Fruit fly (Drosophila melanogaster) whole organism, embryonic: ENCODE results near the gene CG17108.

Experiments
- Aef1 ChIP-seq: fragments of 200-800 bp; sonication (Bioruptor generic); IDR thresholded peaks from 3 replicates; pipeline ENCODE4 v1.3.6; 2022; ENCODE audit warnings: missing biosample characterization, missing genetic modification characterization
- CG10959 ChIP-seq: fragments of 200-800 bp; sonication (Bioruptor generic); IDR thresholded peaks from 2 replicates; pipeline ENCODE4 v1.3.6; 2022; ENCODE audit warnings: missing biosample characterization, missing genetic modification characterization
- CG11085 ChIP-seq: fragments of 200-800 bp; sonication (Bioruptor generic); IDR thresholded peaks from 2 replicates; pipeline ENCODE4 v1.3.6; 2022; ENCODE audit warnings: missing biosample characterization, missing genetic modification characterization
- CG11247 ChIP-seq: fragments of 200-800 bp; sonication (Bioruptor generic); IDR thresholded peaks from 2 replicates; pipeline ENCODE4 v1.3.6; 2022; ENCODE audit warnings: missing biosample characterization, missing genetic modification characterization
- CG11504 ChIP-seq: fragments of 200-800 bp; sonication (Bioruptor generic); optimal IDR thresholded peaks from 3 replicates; lab custom pipeline; 2019; ENCODE audit warnings: missing biosample characterization, mild to moderate bottlenecking, missing genetic modification characterization, moderate library complexity
- CG13894 ChIP-seq: fragments of 200-800 bp; sonication (Bioruptor generic); optimal IDR thresholded peaks from 3 replicates; lab custom pipeline; 2018; ENCODE audit warnings: missing biosample characterization, mild to moderate bottlenecking, missing genetic modification characterization, moderate library complexity
- CG15269 ChIP-seq: fragments of 200-800 bp; sonication (Bioruptor generic); optimal IDR thresholded peaks from 2 replicates; lab custom pipeline; 2018; ENCODE audit warnings: missing biosample characterization, mild to moderate bottlenecking, missing genetic modification characterization, moderate library complexity
- CG2116 ChIP-seq: fragments of 200-800 bp; sonication (Bioruptor generic); optimal IDR thresholded peaks from 3 replicates; lab custom pipeline; 2018; ENCODE audit warnings: missing biosample characterization, mild to moderate bottlenecking, missing genetic modification characterization
- CG2129 ChIP-seq: fragments of 200-800 bp; sonication (Bioruptor generic); IDR thresholded peaks from 2 replicates; pipeline ENCODE4 v1.3.6; 2022; ENCODE audit warnings: missing biosample characterization, missing genetic modification characterization; ENCODE audit not compliant: partially characterized antibody
- CG2678 ChIP-seq: fragments of 200-800 bp; sonication (Bioruptor generic); optimal IDR thresholded peaks from 3 replicates; lab custom pipeline; 2019; ENCODE audit warnings: missing biosample characterization, mild to moderate bottlenecking, missing genetic modification characterization, moderate library complexity
- CG32532 ChIP-seq: fragments of 200-800 bp; sonication (Bioruptor generic); IDR thresholded peaks from 2 replicates; pipeline ENCODE4 v1.3.6; 2022; ENCODE audit warnings: missing biosample characterization, missing genetic modification characterization
- CG34224 ChIP-seq: fragments of 200-800 bp; sonication (Bioruptor generic); IDR thresholded peaks from 3 replicates; pipeline ENCODE4 v1.3.6; 2022; ENCODE audit warnings: missing biosample characterization, missing genetic modification characterization; ENCODE audit not compliant: partially characterized antibody
- CG34422 ChIP-seq: fragments of 200-800 bp; sonication (Bioruptor generic); IDR thresholded peaks from 3 replicates; pipeline ENCODE4 v1.3.6; 2022; ENCODE audit warnings: missing biosample characterization, missing genetic modification characterization
- CG4360 ChIP-seq: fragments of 200-800 bp; sonication (Bioruptor generic); IDR thresholded peaks from 2 replicates; pipeline ENCODE4 v1.3.6; 2022; ENCODE audit warnings: missing biosample characterization, missing genetic modification characterization
- CG4707 ChIP-seq: fragments of 200-800 bp; sonication (Bioruptor generic); optimal IDR thresholded peaks from 2 replicates; lab custom pipeline; 2018; ENCODE audit warnings: missing biosample characterization, mild to moderate bottlenecking, missing genetic modification characterization, moderate library complexity
- CG6654 ChIP-seq: fragments of 200-800 bp; sonication (Bioruptor generic); optimal IDR thresholded peaks from 2 replicates; lab custom pipeline; 2017; ENCODE audit warnings: missing biosample characterization, mild to moderate bottlenecking, missing genetic modification characterization
- CG7556 ChIP-seq: fragments of 200-800 bp; sonication (Bioruptor generic); optimal IDR thresholded peaks from 2 replicates; lab custom pipeline; 2017; ENCODE audit warnings: missing biosample characterization, mild to moderate bottlenecking, missing genetic modification characterization
- CG9609 ChIP-seq: fragments of 200-800 bp; sonication (Bioruptor generic); optimal IDR thresholded peaks from 3 replicates; lab custom pipeline; 2016; ENCODE audit warnings: missing biosample characterization, missing genetic modification characterization
- Deaf1 ChIP-seq: fragments of 200-800 bp; optimal IDR thresholded peaks from 3 replicates; lab custom pipeline; 2019; ENCODE audit warnings: missing biosample characterization, mild to moderate bottlenecking, missing genetic modification characterization, moderate library complexity
- HLH3B ChIP-seq: fragments of 200-800 bp; sonication (Bioruptor generic); IDR thresholded peaks from 2 replicates; pipeline ENCODE4 v1.3.6; 2022; ENCODE audit warnings: missing biosample characterization, missing genetic modification characterization
- Hr51 ChIP-seq, 2 experiments: fragments of 200-800 bp; sonication (Bioruptor generic); optimal IDR thresholded peaks; 2 replicates in 1 of 2; 3 replicates in 1 of 2; lab custom pipeline; 2016 to 2018; ENCODE audit warnings: missing biosample characterization in 2 of 2, missing genetic modification characterization in 2 of 2, mild to moderate bottlenecking in 1 of 2, moderate library complexity in 1 of 2
- Lim3 ChIP-seq: fragments of 200-800 bp; sonication (Bioruptor generic); IDR thresholded peaks from 2 replicates; pipeline ENCODE4 v1.3.6; 2022; ENCODE audit warnings: missing biosample characterization, missing genetic modification characterization
- Myb ChIP-seq: fragments of 200-800 bp; sonication (Bioruptor generic); optimal IDR thresholded peaks from 2 replicates; lab custom pipeline; 2016; ENCODE audit warnings: missing biosample characterization, missing genetic modification characterization
- NC2β ChIP-seq: fragments of 200-800 bp; sonication (Bioruptor generic); optimal IDR thresholded peaks from 2 replicates; lab custom pipeline; 2016; ENCODE audit warnings: missing biosample characterization, missing genetic modification characterization
- NK7.1 ChIP-seq: fragments of 200-800 bp; sonication (Bioruptor generic); optimal IDR thresholded peaks from 3 replicates; lab custom pipeline; 2016; ENCODE audit warnings: missing biosample characterization, missing genetic modification characterization
- Nf-YA ChIP-seq: fragments of 200-800 bp; sonication (Bioruptor generic); IDR thresholded peaks from 2 replicates; pipeline ENCODE4 v1.3.6; 2022; ENCODE audit warnings: missing biosample characterization, missing genetic modification characterization
- Oaz ChIP-seq: fragments of 200-800 bp; sonication (Bioruptor generic); IDR thresholded peaks from 2 replicates; pipeline ENCODE4 v1.3.6; 2022; ENCODE audit warnings: missing biosample characterization, missing genetic modification characterization
- Stat92E ChIP-seq, 3 experiments: fragments of >200 bp in 2 of 3; fragments of 200-800 bp in 1 of 3; sonication (Bioruptor generic) in 1 of 3; optimal IDR thresholded peaks; 2 replicates each; lab custom pipeline; 2017 to 2019; ENCODE audit warnings: missing biosample characterization in 3 of 3, missing genetic modification characterization in 3 of 3, mild to moderate bottlenecking in 1 of 3, moderate library complexity in 1 of 3
- Tbp ChIP-seq: fragments of >200 bp; optimal IDR thresholded peaks from 2 replicates; lab custom pipeline; 2018; ENCODE audit warnings: missing biosample characterization, missing genetic modification characterization
- Xrp1 ChIP-seq: fragments of 200-800 bp; sonication (Bioruptor generic); IDR thresholded peaks from 2 replicates; pipeline ENCODE4 v1.3.6; 2022; ENCODE audit warnings: missing biosample characterization, missing genetic modification characterization
- amos ChIP-seq: fragments of 200-800 bp; sonication (Bioruptor generic); IDR thresholded peaks from 2 replicates; pipeline ENCODE4 v1.3.6; 2022; ENCODE audit warnings: missing biosample characterization, missing genetic modification characterization; ENCODE audit not compliant: partially characterized antibody
- bigmax ChIP-seq: fragments of 200-800 bp; sonication (Bioruptor generic); optimal IDR thresholded peaks from 2 replicates; lab custom pipeline; 2018; ENCODE audit warnings: missing biosample characterization, mild to moderate bottlenecking, missing genetic modification characterization
- hb ChIP-seq: fragments of 200-800 bp; sonication (Bioruptor generic); IDR thresholded peaks from 3 replicates; pipeline ENCODE4 v1.3.6; 2022; ENCODE audit warnings: missing biosample characterization, missing genetic modification characterization; ENCODE audit not compliant: partially characterized antibody
- her ChIP-seq: fragments of 200-800 bp; sonication (Bioruptor generic); optimal IDR thresholded peaks from 2 replicates; lab custom pipeline; 2016; ENCODE audit warnings: missing biosample characterization, missing genetic modification characterization
- ind ChIP-seq: fragments of 200-800 bp; sonication (Bioruptor generic); optimal IDR thresholded peaks from 3 replicates; lab custom pipeline; 2016; ENCODE audit warnings: missing biosample characterization, missing genetic modification characterization
- insv ChIP-seq, 2 experiments: fragments of 200-800 bp; sonication (Bioruptor generic); optimal IDR thresholded peaks; 3 replicates each; lab custom pipeline; 2016 to 2018; ENCODE audit warnings: missing biosample characterization in 2 of 2, missing genetic modification characterization in 2 of 2
- jing ChIP-seq: fragments of 200-800 bp; sonication (Bioruptor generic); optimal IDR thresholded peaks from 2 replicates; lab custom pipeline; 2018; ENCODE audit warnings: missing biosample characterization, mild to moderate bottlenecking, missing genetic modification characterization
- jumu ChIP-seq: fragments of 200-800 bp; sonication (Bioruptor generic); optimal IDR thresholded peaks from 3 replicates; lab custom pipeline; 2016; ENCODE audit warnings: missing biosample characterization, missing genetic modification characterization
- kah ChIP-seq: fragments of 200-800 bp; sonication (Bioruptor generic); optimal IDR thresholded peaks from 2 replicates; lab custom pipeline; 2018; ENCODE audit warnings: missing biosample characterization, mild to moderate bottlenecking, missing genetic modification characterization
- kay ChIP-seq: fragments of 200-800 bp; sonication (Bioruptor generic); optimal IDR thresholded peaks from 2 replicates; lab custom pipeline; 2016; ENCODE audit warnings: missing biosample characterization, missing genetic modification characterization
- klu ChIP-seq: fragments of 200-800 bp; sonication (Bioruptor generic); IDR thresholded peaks from 2 replicates; pipeline ENCODE4 v1.3.6; 2022; ENCODE audit warnings: missing biosample characterization, missing genetic modification characterization
- mld ChIP-seq: fragments of 200-800 bp; sonication (Bioruptor generic); IDR thresholded peaks from 3 replicates; pipeline ENCODE4 v1.3.6; 2022; ENCODE audit warnings: missing biosample characterization, missing genetic modification characterization; ENCODE audit not compliant: partially characterized antibody
- otp ChIP-seq: fragments of 200-800 bp; sonication (Bioruptor generic); IDR thresholded peaks from 3 replicates; pipeline ENCODE4, ENCODE4 v1.3.6; 2022; ENCODE audit warnings: missing biosample characterization, missing genetic modification characterization
- pb ChIP-seq: fragments of 200-800 bp; sonication (Bioruptor generic); optimal IDR thresholded peaks from 3 replicates; lab custom pipeline; 2016; ENCODE audit warnings: missing biosample characterization, missing genetic modification characterization
- ranshi ChIP-seq: fragments of 200-800 bp; sonication (Bioruptor generic); IDR thresholded peaks from 2 replicates; pipeline ENCODE4 v1.3.6; 2022; ENCODE audit warnings: missing biosample characterization, missing genetic modification characterization
- sim ChIP-seq: fragments of 200-800 bp; sonication (Bioruptor generic); IDR thresholded peaks from 2 replicates; pipeline ENCODE4 v1.3.6; 2022; ENCODE audit warnings: missing biosample characterization, missing genetic modification characterization
- sisA ChIP-seq: fragments of 200-800 bp; sonication (Bioruptor generic); IDR thresholded peaks from 2 replicates; pipeline ENCODE4 v1.3.6; 2022; ENCODE audit warnings: missing biosample characterization, missing genetic modification characterization
- sqz ChIP-seq: fragments of 200-800 bp; sonication (Bioruptor generic); optimal IDR thresholded peaks from 3 replicates; lab custom pipeline; 2018; ENCODE audit warnings: missing biosample characterization, mild to moderate bottlenecking, missing genetic modification characterization
- stc ChIP-seq: fragments of 200-800 bp; sonication (Bioruptor generic); IDR thresholded peaks from 2 replicates; pipeline ENCODE4 v1.3.6; 2022; ENCODE audit warnings: missing biosample characterization, missing genetic modification characterization
- wdn ChIP-seq: fragments of 200-800 bp; sonication (Bioruptor generic); IDR thresholded peaks from 2 replicates; pipeline ENCODE4 v1.3.6; 2022; ENCODE audit warnings: missing biosample characterization, missing genetic modification characterization

CG17108 gene

dm6 chr2L:10661490-10662240, 32.2 kb downstream of the CG17108 start, which contains the start of gene CG31871 (continued):
- TF ChIP-seq kah (GFP tag; lab: Kevin White, UChicago) (peak; percentile 9), CG4707 (GFP tag; lab: Kevin White, UChicago) (no peak), Stat92E (GFP tag; optimal IDR thresholded peaks at IDR 0.05; lab: Kevin White, UChicago) (no peak), kay (GFP tag; lab: Kevin White, UChicago) (no peak), Lim3 (GFP tag; lab: Robert Waterston, UW) (no peak), ranshi (peak; percentile 63), jing (GFP tag; lab: Kevin White, UChicago) (peak; percentile 15), hb (GFP tag; lab: Robert Waterston, UW) (no peak), CG2129 (GFP tag; lab: Robert Waterston, UW) (no peak), Oaz (GFP tag; lab: Robert Waterston, UW) (peak; percentile 40; the same call in 1 of the 2 replicates), wdn (peak; percentile 17; the same call in 1 of the 2 replicates), her (no peak), CG2678 (peak; percentile 88), Nf-YA (GFP tag; lab: Robert Waterston, UW) (peak; percentile 23; the same call in 1 of the 2 replicates), Aef1 (peak; percentile 44; the same call in 1 of the 3 replicates), NC2β (no peak), Deaf1 (tag; lab: Kevin White, UChicago) (peak; percentile 60), mld (GFP tag; lab: Robert Waterston, UW) (no peak), CG7556 (GFP tag; lab: Kevin White, UChicago) (peak; percentile 81), amos (GFP tag; lab: Robert Waterston, UW) (no peak), klu (GFP tag; lab: Robert Waterston, UW) (peak; percentile 92), CG11085 (GFP tag; lab: Robert Waterston, UW) (no peak), NK7.1 (GFP tag; lab: Kevin White, UChicago) (no peak), pb (GFP tag; lab: Kevin White, UChicago) (no peak), CG10959 (GFP tag; lab: Robert Waterston, UW) (no peak), stc (GFP tag; lab: Robert Waterston, UW) (peak; percentile 77), sisA (peak; percentile 55), Tbp (GFP tag; lab: Kevin White, UChicago) (no peak), CG6654 (GFP tag; lab: Kevin White, UChicago) (peak; percentile 17), ind (GFP tag; lab: Kevin White, UChicago) (peak; percentile 48), CG34422 (peak; percentile 70; the same call in 2 of the 3 replicates), CG11247 (GFP tag; lab: Robert Waterston, UW) (no peak), CG4360 (GFP tag; lab: Robert Waterston, UW) (no peak), bigmax (no peak), sqz (GFP tag; lab: Kevin White, UChicago) (peak; percentile 61), HLH3B (peak; percentile 73), Hr51 (GFP tag; optimal IDR thresholded peaks at IDR 0.05; lab: Kevin White, UChicago) (peak in 1 of 2 experiments; percentile 91), CG32532 (GFP tag; lab: Robert Waterston, UW) (peak; percentile 69), otp (GFP tag; lab: Robert Waterston, UW) (no peak), Xrp1 (peak; percentile 77), CG9609 (GFP tag; lab: Kevin White, UChicago) (no peak), Myb (GFP tag; lab: Kevin White, UChicago) (no peak), sim (GFP tag; lab: Robert Waterston, UW) (no peak), jumu (no peak), CG2116 (GFP tag; lab: Kevin White, UChicago) (peak; percentile 6), CG13894 (tag; lab: Kevin White, UChicago) (no peak), CG11504 (tag; lab: Kevin White, UChicago) (peak; percentile 90), insv (GFP tag; optimal IDR thresholded peaks at IDR 0.05; lab: Kevin White, UChicago) (no peak), CG15269 (tag; lab: Kevin White, UChicago) (peak; percentile 82), CG34224 (no peak)
